Worm (Caenorhabditis elegans): ENCODE data around the gene T19C3.4.

DNA sequence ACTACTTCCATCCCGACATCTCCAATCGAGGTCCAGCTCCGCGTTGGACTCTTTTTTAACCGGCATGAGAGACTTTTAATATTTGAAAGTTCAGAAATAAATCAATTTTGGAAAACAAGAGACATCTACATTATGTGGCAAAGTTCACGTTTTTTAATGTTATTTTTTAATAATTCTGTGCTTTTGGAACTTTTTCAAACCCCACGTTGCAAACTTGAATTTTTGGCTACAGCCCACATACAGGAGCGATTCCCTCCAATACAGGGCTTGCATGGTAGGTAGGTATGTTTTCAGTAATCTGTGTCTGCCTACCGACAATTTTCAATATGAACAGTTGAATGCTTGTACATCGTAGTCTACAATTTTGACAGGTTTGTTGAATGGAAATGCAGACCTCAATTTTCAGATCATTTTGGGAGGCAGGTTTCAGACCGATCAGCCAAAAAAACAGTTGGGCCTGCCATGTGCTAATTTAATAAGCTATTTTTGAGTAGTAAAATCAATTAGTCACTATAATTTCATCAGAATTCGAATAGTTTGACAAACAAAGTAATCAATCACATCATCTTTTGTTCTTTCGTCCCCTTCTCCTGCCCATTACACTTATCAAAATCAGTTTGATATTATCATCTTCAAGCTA lies 14.5 kb downstream of the T19C3.4 start, which contains the start of the genes Y55B1AR.4 and ttr-7:
- TF ChIP-seq nhr-77 (tag; optimal IDR thresholded peaks at IDR 0.05) (no peak), elt-3 (tag; optimal IDR thresholded peaks at IDR 0.05) (no peak), dsc-1 (tag; optimal IDR thresholded peaks at IDR 0.05) (no peak), ceh-63 (GFP tag; optimal IDR thresholded peaks at IDR 0.05) (no peak), nhr-237 (tag; optimal IDR thresholded peaks at IDR 0.05) (no peak), ztf-11 (tag; optimal IDR thresholded peaks at IDR 0.05) (no peak), ama-1 (optimal IDR thresholded peaks at IDR 0.05) (no peak), mep-1 (tag; optimal IDR thresholded peaks at IDR 0.05) (no peak), lin-39 (tag; optimal IDR thresholded peaks at IDR 0.05) (no peak), tbx-2 (tag; optimal IDR thresholded peaks at IDR 0.05) (no peak), nhr-28 (tag; optimal IDR thresholded peaks at IDR 0.05) (no peak), elt-2 (tag; optimal IDR thresholded peaks at IDR 0.05) (no peak), snpc-4 (tag; optimal IDR thresholded peaks at IDR 0.05) (no peak), nhr-11 (tag; optimal IDR thresholded peaks at IDR 0.05) (no peak)
